Worm (Caenorhabditis elegans) whole organism, L3 larva: ENCODE results near the gene F49F1.18.

ENCODE experiments used
- R02D3.7 ChIP-seq: fragments of 150-350 bp; optimal IDR thresholded peaks from 2 replicates; lab custom pipeline; 2014; ENCODE audit warnings: missing biosample characterization, missing genetic modification characterization
- aly-2 ChIP-seq: fragments of 150-350 bp; optimal IDR thresholded peaks from 2 replicates; lab custom pipeline; 2014; ENCODE audit warnings: missing biosample characterization, missing genetic modification characterization
- ama-1 ChIP-seq: fragments of 150-350 bp; optimal IDR thresholded peaks from 2 replicates; lab custom pipeline; 2018
- ceh-16 ChIP-seq: sonication (generic microtip); optimal IDR thresholded peaks from 2 replicates; lab custom pipeline; 2017; ENCODE audit warnings: missing biosample characterization, missing genetic modification characterization
- ceh-28 ChIP-seq: fragments of 150-350 bp; optimal IDR thresholded peaks from 2 replicates; lab custom pipeline; 2014; ENCODE audit warnings: missing biosample characterization, missing genetic modification reagents, missing genetic modification characterization
- ceh-9 ChIP-seq: sonication (generic microtip); optimal IDR thresholded peaks from 2 replicates; lab custom pipeline; 2018; ENCODE audit warnings: missing biosample characterization, missing genetic modification characterization
- daf-12 ChIP-seq: fragments of 150-350 bp; optimal IDR thresholded peaks from 2 replicates; lab custom pipeline; 2014; ENCODE audit warnings: missing biosample characterization, missing genetic modification reagents, missing genetic modification characterization
- egl-27 ChIP-seq: sonication (generic microtip); optimal IDR thresholded peaks from 4 replicates; lab custom pipeline; 2017; ENCODE audit warnings: missing biosample characterization, missing genetic modification reagents, missing genetic modification characterization
- egl-5 ChIP-seq: fragments of 150-350 bp; optimal IDR thresholded peaks from 2 replicates; lab custom pipeline; 2017; ENCODE audit warnings: missing biosample characterization, missing genetic modification reagents, missing genetic modification characterization, inconsistent platforms
- elt-1 ChIP-seq: fragments of 150-350 bp; optimal IDR thresholded peaks from 2 replicates; lab custom pipeline; 2014; ENCODE audit warnings: missing biosample characterization, missing genetic modification characterization
- elt-2 ChIP-seq: sonication (generic microtip); optimal IDR thresholded peaks from 2 replicates; lab custom pipeline; 2016; ENCODE audit warnings: missing genetic modification reagents, mild to moderate bottlenecking, missing genetic modification characterization, missing compliant biosample characterization
- elt-3 ChIP-seq, 3 experiments: fragments of 150-350 bp in 1 of 3; sonication (generic microtip) in 2 of 3; optimal IDR thresholded peaks; 2 replicates in 2 of 3; 4 replicates in 1 of 3; lab custom pipeline; 2014 to 2017; ENCODE audit warnings: missing biosample characterization in 3 of 3, missing genetic modification characterization in 3 of 3
- fkh-10 ChIP-seq: sonication (generic microtip); optimal IDR thresholded peaks from 2 replicates; lab custom pipeline; 2017; ENCODE audit warnings: missing biosample characterization, missing genetic modification reagents, missing genetic modification characterization
- fkh-2 ChIP-seq: fragments of 150-350 bp; optimal IDR thresholded peaks from 2 replicates; lab custom pipeline; 2014; ENCODE audit warnings: missing biosample characterization, missing genetic modification reagents, missing genetic modification characterization
- fos-1 ChIP-seq: fragments of 150-350 bp; optimal IDR thresholded peaks from 2 replicates; lab custom pipeline; 2014; ENCODE audit warnings: missing biosample characterization, missing genetic modification characterization
- jun-1 ChIP-seq: fragments of 150-350 bp; optimal IDR thresholded peaks from 2 replicates; lab custom pipeline; 2014; ENCODE audit warnings: missing biosample characterization, missing genetic modification reagents, missing genetic modification characterization
- mdl-1 ChIP-seq: fragments of 150-350 bp; optimal IDR thresholded peaks from 2 replicates; lab custom pipeline; 2014; ENCODE audit warnings: missing biosample characterization, missing genetic modification characterization
- nfya-1 ChIP-seq: sonication (generic microtip); optimal IDR thresholded peaks from 2 replicates; lab custom pipeline; 2017; ENCODE audit warnings: missing genetic modification characterization, mild to moderate bottlenecking, missing compliant biosample characterization, antibody characterized with exemption, moderate library complexity; ENCODE audit not compliant: insufficient read depth
- nhr-11 ChIP-seq: fragments of 150-350 bp; optimal IDR thresholded peaks from 2 replicates; lab custom pipeline; 2014; ENCODE audit warnings: missing biosample characterization, missing genetic modification characterization
- nhr-12 ChIP-seq: fragments of 150-350 bp; optimal IDR thresholded peaks from 2 replicates; lab custom pipeline; 2014; ENCODE audit warnings: missing biosample characterization, missing genetic modification characterization
- nhr-23 ChIP-seq: fragments of 150-350 bp; optimal IDR thresholded peaks from 2 replicates; lab custom pipeline; 2014; ENCODE audit warnings: missing biosample characterization, missing genetic modification reagents, missing genetic modification characterization
- nhr-237 ChIP-seq: fragments of 150-350 bp; optimal IDR thresholded peaks from 2 replicates; lab custom pipeline; 2014; ENCODE audit warnings: missing biosample characterization, missing genetic modification characterization
- nhr-25 ChIP-seq: sonication (generic microtip); optimal IDR thresholded peaks from 2 replicates; lab custom pipeline; 2017; ENCODE audit warnings: missing biosample characterization, missing genetic modification characterization
- nhr-28 ChIP-seq: fragments of 150-350 bp; optimal IDR thresholded peaks from 2 replicates; lab custom pipeline; 2014; ENCODE audit warnings: missing biosample characterization, missing genetic modification characterization
- nhr-43 ChIP-seq: sonication (generic microtip); optimal IDR thresholded peaks from 2 replicates; lab custom pipeline; 2016; ENCODE audit warnings: mild to moderate bottlenecking, missing genetic modification characterization, missing compliant biosample characterization; ENCODE audit not compliant: poor library complexity, severe bottlenecking
- nhr-67 ChIP-seq: fragments of 150-350 bp; optimal IDR thresholded peaks from 2 replicates; lab custom pipeline; 2014; ENCODE audit warnings: missing biosample characterization, missing genetic modification characterization
- nhr-76 ChIP-seq: fragments of 150-350 bp; sonication (generic microtip); optimal IDR thresholded peaks from 5 replicates; lab custom pipeline; 2014; ENCODE audit warnings: missing biosample characterization, missing genetic modification characterization
- pha-4 ChIP-seq: fragments of 150-350 bp; optimal IDR thresholded peaks from 2 replicates; lab custom pipeline; 2014; ENCODE audit warnings: missing biosample characterization, missing genetic modification reagents, missing genetic modification characterization
- pqm-1 ChIP-seq: fragments of 150-350 bp; optimal IDR thresholded peaks from 2 replicates; lab custom pipeline; 2017; ENCODE audit warnings: missing biosample characterization, missing genetic modification characterization, inconsistent platforms
- sea-2 ChIP-seq: fragments of 150-350 bp; sonication (generic microtip); optimal IDR thresholded peaks from 4 replicates; lab custom pipeline; 2014; ENCODE audit warnings: missing biosample characterization, missing genetic modification reagents, missing genetic modification characterization
- skn-1 ChIP-seq: fragments of 150-350 bp; optimal IDR thresholded peaks from 2 replicates; lab custom pipeline; 2014; ENCODE audit warnings: missing biosample characterization, missing genetic modification characterization
- snpc-4 ChIP-seq: fragments of 150-350 bp; optimal IDR thresholded peaks from 2 replicates; lab custom pipeline; 2014; ENCODE audit warnings: missing biosample characterization, missing genetic modification characterization
- tbx-2 ChIP-seq: sonication (generic microtip); optimal IDR thresholded peaks from 2 replicates; lab custom pipeline; 2016; ENCODE audit warnings: mild to moderate bottlenecking, missing genetic modification characterization, missing compliant biosample characterization
- unc-62 ChIP-seq: fragments of 150-350 bp; sonication (generic microtip); optimal IDR thresholded peaks from 4 replicates; lab custom pipeline; 2014; ENCODE audit warnings: missing biosample characterization, missing genetic modification reagents, missing genetic modification characterization
- zag-1 ChIP-seq: fragments of 150-350 bp; optimal IDR thresholded peaks from 2 replicates; lab custom pipeline; 2014; ENCODE audit warnings: missing biosample characterization, missing genetic modification characterization
- ztf-11 ChIP-seq: fragments of 150-350 bp; optimal IDR thresholded peaks from 2 replicates; lab custom pipeline; 2014; ENCODE audit warnings: missing biosample characterization, missing genetic modification characterization

F49F1.18 gene

ce11 chrIV:4141311-4141710 is 1.1 kb upstream of the F49F1.18 start, which contains the start of gene F49F1.11:
TSS of gene F49F1.11 (minus strand) at chrIV:4141411.
- no peak for TF ChIP-seq fkh-10
- no peak for TF ChIP-seq ceh-28 (tag; lab: Kevin White, UChicago)
- no peak for TF ChIP-seq tbx-2 (tag; lab: Kevin White, UChicago)
- no peak for TF ChIP-seq pha-4 (tag; lab: Kevin White, UChicago)
- TF ChIP-seq pqm-1 (tag; lab: Kevin White, UChicago) = no peak
- TF ChIP-seq mdl-1 (tag; lab: Kevin White, UChicago) = no peak
- no peak for TF ChIP-seq ceh-16
- TF ChIP-seq sea-2 (GFP tag; lab: Kevin White, UChicago) = no peak
- no peak for TF ChIP-seq fos-1 (tag; lab: Kevin White, UChicago)
- no peak for TF ChIP-seq elt-2
- TF ChIP-seq unc-62 = no peak
- no peak for TF ChIP-seq nhr-43 (tag; lab: Kevin White, UChicago)
- TF ChIP-seq aly-2 = no peak
- no peak for TF ChIP-seq elt-3 (tag; optimal IDR thresholded peaks at IDR 0.05; lab: Kevin White, UChicago)
- TF ChIP-seq skn-1 (tag; lab: Kevin White, UChicago) = no peak
- no peak for TF ChIP-seq nhr-25 (tag; lab: Kevin White, UChicago)
- TF ChIP-seq ztf-11 (tag; lab: Kevin White, UChicago) = no peak
- TF ChIP-seq nhr-237 = no peak

ce11 chrIV:4139022-4139421 is 1.1 kb downstream of the F49F1.18 start, which contains the start of gene F49F1.10:
TSS of gene F49F1.10 (minus strand) at chrIV:4139122.
- TF ChIP-seq sea-2 (GFP tag; lab: Kevin White, UChicago) = no peak
- no peak for TF ChIP-seq elt-3 (tag; optimal IDR thresholded peaks at IDR 0.05; lab: Kevin White, UChicago)
- TF ChIP-seq elt-2 = no peak
- TF ChIP-seq nhr-11 (tag; lab: Kevin White, UChicago) = no peak
- no peak for TF ChIP-seq pha-4 (tag; lab: Kevin White, UChicago)
- TF ChIP-seq ceh-28 (tag; lab: Kevin White, UChicago) = no peak
- TF ChIP-seq R02D3.7 (tag; lab: Kevin White, UChicago) = no peak
- TF ChIP-seq nhr-12 = no peak
- TF ChIP-seq nhr-67 (tag; lab: Kevin White, UChicago) = no peak
- no peak for TF ChIP-seq fkh-10
- no peak for TF ChIP-seq jun-1 (tag; lab: Kevin White, UChicago)
- no peak for TF ChIP-seq nhr-76 (tag; lab: Kevin White, UChicago)
- no peak for TF ChIP-seq nhr-237
- no peak for TF ChIP-seq nhr-23 (tag; lab: Kevin White, UChicago)
- TF ChIP-seq daf-12 (tag; lab: Kevin White, UChicago) = no peak
- no peak for TF ChIP-seq tbx-2 (tag; lab: Kevin White, UChicago)
- no peak for TF ChIP-seq ama-1 (lab: Kevin White, UChicago)
- TF ChIP-seq unc-62 = no peak
- no peak for TF ChIP-seq nhr-43 (tag; lab: Kevin White, UChicago)
- TF ChIP-seq skn-1 (tag; lab: Kevin White, UChicago) = no peak

- no peak for TF ChIP-seq ceh-16
- no peak for TF ChIP-seq unc-62
- TF ChIP-seq pha-4 (tag; lab: Kevin White, UChicago) = no peak
Measured at ce11 chrIV:4137472-4137871, 2.7 kb downstream of the F49F1.18 start, which contains the start of gene F49F1.9. TSS of gene F49F1.9 (minus strand) at chrIV:4137572.

- TF ChIP-seq elt-2 (no peak), fkh-2 (tag; lab: Kevin White, UChicago) (no peak), elt-1 (tag; lab: Kevin White, UChicago) (no peak), fos-1 (tag; lab: Kevin White, UChicago) (no peak), nfya-1 (tag; lab: Kevin White, UChicago) (no peak), pqm-1 (tag; lab: Kevin White, UChicago) (no peak), ceh-9 (tag; lab: Kevin White, UChicago) (no peak), snpc-4 (tag; lab: Kevin White, UChicago) (no peak), tbx-2 (tag; lab: Kevin White, UChicago) (no peak), nhr-237 (no peak), ceh-16 (no peak), egl-27 (tag; lab: Kevin White, UChicago) (no peak), egl-5 (tag; lab: Kevin White, UChicago) (no peak), zag-1 (tag; lab: Kevin White, UChicago) (no peak), pha-4 (tag; lab: Kevin White, UChicago) (no peak), nhr-28 (no peak)
Measured at ce11 chrIV:4135744-4136143, 4.4 kb downstream of the F49F1.18 start, which contains the start of gene F49F1.17. TSS of gene F49F1.17 (minus strand) at chrIV:4135844.
